Fruit fly (Drosophila melanogaster): ENCODE measurements around the gene Rala.

The Rala gene

DNA sequence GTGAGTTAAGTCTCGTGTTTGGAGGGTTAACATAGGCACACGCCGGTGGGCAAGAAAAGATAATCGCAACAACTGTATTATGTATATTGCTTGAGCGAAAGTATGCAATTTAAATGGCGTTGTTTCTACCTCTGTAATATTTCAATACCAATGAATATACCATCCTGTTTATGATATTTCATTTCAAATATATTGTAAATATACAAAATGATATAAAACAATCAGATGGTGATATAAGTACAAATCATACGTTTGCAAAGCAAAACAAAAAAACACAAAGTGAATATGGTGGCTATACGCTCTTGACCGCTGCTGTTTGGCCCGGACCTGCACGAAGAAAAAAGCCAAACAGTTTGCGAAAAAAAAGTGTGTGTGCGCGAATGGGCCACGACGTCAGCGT lies 28.8 kb upstream of the Rala start (continued):
- TF ChIP-seq CG18476 (GFP tag; optimal IDR thresholded peaks at IDR 0.05) = peak; percentile 9
- peak; percentile 83 for TF ChIP-seq CG11504 (tag; optimal IDR thresholded peaks at IDR 0.05)
- peak; percentile 75 for TF ChIP-seq Sox102F (GFP tag; optimal IDR thresholded peaks at IDR 0.05)
- peak; percentile 68 for TF ChIP-seq Hand (GFP tag; optimal IDR thresholded peaks at IDR 0.05)
- peak; percentile 54 for TF ChIP-seq Fer2 (tag; optimal IDR thresholded peaks at IDR 0.05)
- peak; percentile 11 for TF ChIP-seq CG7928 (GFP tag; optimal IDR thresholded peaks at IDR 0.05)
- TF ChIP-seq CG12299 (tag; optimal IDR thresholded peaks at IDR 0.05) = peak; percentile 37
- no peak for TF ChIP-seq knrl (GFP tag; IDR thresholded peaks at IDR 0.05; ENCODE audit: partially characterized antibody)
- peak; percentile 44 for TF ChIP-seq sqz (GFP tag; optimal IDR thresholded peaks at IDR 0.05)
- TF ChIP-seq CG17361 (GFP tag; IDR thresholded peaks at IDR 0.05) = peak; percentile 76; the same call in 2 of the 3 replicates
- peak; percentile 36 for TF ChIP-seq CG10654 (GFP tag; optimal IDR thresholded peaks at IDR 0.05)
- TF ChIP-seq rib (GFP tag; IDR thresholded peaks at IDR 0.05) = no peak
- TF ChIP-seq Antp (GFP tag; optimal IDR thresholded peaks at IDR 0.05) = no peak
- no peak for TF ChIP-seq CG10431 (GFP tag; optimal IDR thresholded peaks at IDR 0.05)
- TF ChIP-seq HmgZ (tag; optimal IDR thresholded peaks at IDR 0.05) = peak; percentile 55
- no peak for TF ChIP-seq nerfin-2 (GFP tag; IDR thresholded peaks at IDR 0.05; ENCODE audit: partially characterized antibody)
- peak; percentile 71 for TF ChIP-seq CG32767 (GFP tag; IDR thresholded peaks at IDR 0.05)
- no peak for TF ChIP-seq CG2202 (tag; optimal IDR thresholded peaks at IDR 0.05)
- TF ChIP-seq inv (GFP tag; IDR thresholded peaks at IDR 0.05; ENCODE audit: partially characterized antibody) = no peak
- peak; percentile 39 for TF ChIP-seq CG12942 (GFP tag; optimal IDR thresholded peaks at IDR 0.05)
- TF ChIP-seq cg (GFP tag; optimal IDR thresholded peaks at IDR 0.05) = no peak
- TF ChIP-seq CG43689 (GFP tag; IDR thresholded peaks at IDR 0.05) = no peak
- TF ChIP-seq Usf (GFP tag; optimal IDR thresholded peaks at IDR 0.05) = peak; percentile 46
- TF ChIP-seq tin (GFP tag; optimal IDR thresholded peaks at IDR 0.05) = peak; percentile 53

DNA sequence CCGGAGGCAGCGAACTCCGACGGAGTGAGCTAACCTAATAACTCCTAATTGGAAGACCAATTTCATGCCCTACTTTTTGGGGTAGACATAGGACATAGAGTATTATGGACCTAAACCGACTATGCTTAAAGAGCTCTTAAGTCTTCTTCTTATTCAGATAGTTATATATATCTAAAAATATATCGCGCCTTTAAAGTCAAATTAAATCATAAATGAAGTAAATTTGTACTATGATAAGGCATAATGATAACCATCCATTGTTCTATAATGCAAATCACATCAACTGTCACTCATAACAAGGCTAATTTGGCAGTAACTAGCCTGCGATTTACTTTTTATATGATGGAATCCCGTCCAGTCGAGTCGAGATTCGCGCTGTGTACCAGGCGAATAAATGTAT lies 28.1 kb upstream of the Rala start:
- TF ChIP-seq Dref (GFP tag; IDR thresholded peaks at IDR 0.05) (no peak), sens (GFP tag) (peak; percentile 18)

DNA sequence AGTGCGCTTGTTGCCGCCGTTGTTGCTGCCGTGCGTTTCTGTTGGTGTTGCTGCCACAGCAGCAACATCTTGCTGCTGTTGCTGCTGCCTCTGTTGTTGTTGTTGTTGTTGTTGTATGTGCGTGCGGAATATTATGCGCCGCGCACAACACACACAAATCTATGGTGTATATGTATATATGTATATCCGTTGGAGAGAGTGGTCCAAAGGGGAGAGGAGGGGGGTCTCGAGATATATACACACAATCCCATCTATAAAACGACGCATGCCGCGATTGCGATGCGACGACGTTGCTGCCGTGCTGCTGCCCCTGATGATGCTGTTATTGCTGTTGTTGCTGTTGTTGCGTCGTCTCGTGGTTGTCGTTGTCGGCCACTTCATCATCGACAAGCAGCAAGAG lies 27.5 kb upstream of the Rala start:
- TF ChIP-seq Deaf1 (tag; optimal IDR thresholded peaks at IDR 0.05) = peak; percentile 69
- TF ChIP-seq CG17328 (GFP tag; IDR thresholded peaks at IDR 0.05) = no peak
- TF ChIP-seq CG11504 (tag; optimal IDR thresholded peaks at IDR 0.05) = peak; percentile 84
- TF ChIP-seq CG5180 (GFP tag; optimal IDR thresholded peaks at IDR 0.05) = peak; percentile 84
- TF ChIP-seq CG10209 (GFP tag; optimal IDR thresholded peaks at IDR 0.05) = no peak
- no peak for TF ChIP-seq CG13287 (GFP tag; IDR thresholded peaks at IDR 0.05; ENCODE audit: partially characterized antibody)
- peak; percentile 73; the same call in 1 of the 2 replicates for TF ChIP-seq crol (GFP tag; IDR thresholded peaks at IDR 0.05)
- TF ChIP-seq E2f1 (GFP tag; IDR thresholded peaks at IDR 0.05) = no peak
- TF ChIP-seq CG5953 (GFP tag; IDR thresholded peaks at IDR 0.05) = no peak
- no peak for TF ChIP-seq CG4617 (GFP tag; optimal IDR thresholded peaks at IDR 0.05; ENCODE audit: borderline replicate concordance)
- peak; percentile 49 for TF ChIP-seq abd-A (tag; optimal IDR thresholded peaks at IDR 0.05)
- no peak for TF ChIP-seq CG4707 (GFP tag; optimal IDR thresholded peaks at IDR 0.05)
- TF ChIP-seq dm (GFP tag; optimal IDR thresholded peaks at IDR 0.05) = no peak
- TF ChIP-seq ap (GFP tag; IDR thresholded peaks at IDR 0.05) = no peak
- peak; percentile 84 for TF ChIP-seq CG4360 (GFP tag; IDR thresholded peaks at IDR 0.05)
- TF ChIP-seq sens (GFP tag) = peak; percentile 2
- TF ChIP-seq ttk (GFP tag; IDR thresholded peaks at IDR 0.05) = no peak
- no peak for TF ChIP-seq CG3838 (GFP tag; optimal IDR thresholded peaks at IDR 0.05)
- TF ChIP-seq CG6175 (GFP tag; IDR thresholded peaks at IDR 0.05) = no peak
- no peak for TF ChIP-seq CG43689 (GFP tag; IDR thresholded peaks at IDR 0.05)
- peak; percentile 64; the same call in 1 of the 2 replicates for TF ChIP-seq Adf1 (GFP tag; IDR thresholded peaks at IDR 0.05)
- TF ChIP-seq CG32767 (GFP tag; IDR thresholded peaks at IDR 0.05) = peak; percentile 55; the same call in 1 of the 2 replicates
- no peak for TF ChIP-seq ci (GFP tag; IDR thresholded peaks at IDR 0.05)
- TF ChIP-seq chinmo (GFP tag; IDR thresholded peaks at IDR 0.05; ENCODE audit: partially characterized antibody) = 0 out of 4 replicates have a peak, but pooled peaks have one; percentile 45
- peak; percentile 71 for TF ChIP-seq cg (GFP tag; optimal IDR thresholded peaks at IDR 0.05)
- no peak for TF ChIP-seq Lpt (GFP tag; optimal IDR thresholded peaks at IDR 0.05)
